Fruit fly (Drosophila melanogaster) Kc167 (cell line): ENCODE data around the gene CG12535.

Experiments
- Myc ChIP-seq: fragments of >200 bp; optimal IDR thresholded peaks from 2 replicates; lab custom pipeline; 2017; ENCODE audit warnings: missing external identifiers
- insv ChIP-seq: fragments of >200 bp; optimal IDR thresholded peaks from 3 replicates; lab custom pipeline; 2018; ENCODE audit warnings: missing external identifiers
- psq ChIP-seq: fragments of >200 bp; optimal IDR thresholded peaks from 2 replicates; lab custom pipeline; 2017; ENCODE audit warnings: missing external identifiers

dm6 chrX:3363676-3364075 is 85.1 kb downstream of the CG12535 start:
- TF ChIP-seq psq: no peak
- no peak for TF ChIP-seq Myc (lab: Kevin White, UChicago)
- TF ChIP-seq insv: no peak
